Worm (Caenorhabditis elegans) whole organism, L2 larva: ENCODE measurements around the gene thoc-1.

Experiments used
- aly-2 ChIP-seq: fragments of 150-350 bp; optimal IDR thresholded peaks from 2 replicates; lab custom pipeline; 2014; ENCODE audit warnings: missing biosample characterization, missing genetic modification characterization
- ama-1 ChIP-seq: fragments of 150-350 bp; optimal IDR thresholded peaks from 2 replicates; lab custom pipeline; 2018; ENCODE audit warnings: inconsistent platforms
- ceh-16 ChIP-seq: fragments of 150-350 bp; optimal IDR thresholded peaks from 2 replicates; lab custom pipeline; 2014; ENCODE audit warnings: missing biosample characterization, missing genetic modification characterization
- egl-27 ChIP-seq: sonication (generic microtip); optimal IDR thresholded peaks from 3 replicates; lab custom pipeline; 2017; ENCODE audit warnings: missing biosample characterization, missing genetic modification reagents, missing genetic modification characterization
- elt-3 ChIP-seq: sonication (generic microtip); optimal IDR thresholded peaks from 2 replicates; lab custom pipeline; 2017; ENCODE audit warnings: missing biosample characterization, missing genetic modification characterization
- lin-39 ChIP-seq: fragments of 150-350 bp; optimal IDR thresholded peaks from 2 replicates; lab custom pipeline; 2014; ENCODE audit warnings: missing biosample characterization, missing genetic modification reagents, missing genetic modification characterization
- mdl-1 ChIP-seq, 2 experiments: fragments of 150-350 bp in 1 of 2; sonication (generic microtip) in 1 of 2; optimal IDR thresholded peaks; 2 replicates each; lab custom pipeline; 2017; ENCODE audit warnings: missing biosample characterization in 2 of 2, missing genetic modification characterization in 2 of 2
- sma-3 ChIP-seq: sonication (generic microtip); optimal IDR thresholded peaks from 2 replicates; lab custom pipeline; 2016; ENCODE audit warnings: missing genetic modification reagents, missing genetic modification characterization, missing compliant biosample characterization
- unc-39 ChIP-seq: fragments of 150-350 bp; optimal IDR thresholded peaks from 2 replicates; lab custom pipeline; 2014; ENCODE audit warnings: missing biosample characterization, missing genetic modification characterization
- zag-1 ChIP-seq: fragments of 150-350 bp; optimal IDR thresholded peaks from 2 replicates; lab custom pipeline; 2014; ENCODE audit warnings: missing biosample characterization, missing genetic modification characterization

DNA sequence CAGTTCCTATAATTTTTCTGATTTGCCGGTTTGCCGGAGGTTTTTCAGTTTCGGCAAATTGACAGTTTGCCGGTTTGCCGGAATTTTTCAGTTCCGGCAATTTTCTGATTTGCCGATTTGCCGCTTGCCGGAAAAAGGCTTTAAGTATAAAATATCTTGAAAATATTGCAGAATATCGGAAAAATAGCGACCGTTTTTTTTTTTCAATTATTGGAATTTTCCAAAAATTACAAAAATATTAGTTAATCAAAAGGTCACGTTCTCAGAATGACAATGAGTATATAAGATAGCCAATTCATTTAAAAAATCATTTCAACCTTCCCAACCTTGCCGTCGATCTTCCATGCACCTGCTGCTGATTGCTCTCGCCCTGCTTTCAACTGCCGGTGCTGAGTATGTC is 19.6 kb upstream of the thoc-1 start, which contains the start of gene T02H6.7:
- TF ChIP-seq lin-39 (tag; lab: Kevin White, UChicago) (no peak), zag-1 (tag; lab: Kevin White, UChicago) (no peak), sma-3 (no peak), mdl-1 (tag; optimal IDR thresholded peaks at IDR 0.05; lab: Kevin White, UChicago) (no peak), unc-39 (tag; lab: Kevin White, UChicago) (no peak), ama-1 (lab: Kevin White, UChicago) (no peak), elt-3 (tag; lab: Kevin White, UChicago) (no peak), aly-2 (no peak), egl-27 (tag; lab: Kevin White, UChicago) (no peak), ceh-16 (tag; lab: Kevin White, UChicago) (no peak)
